Worm (Caenorhabditis elegans): Measurements from ENCODE around the gene Y49E10.18.

Y49E10.18 gene

DNA sequence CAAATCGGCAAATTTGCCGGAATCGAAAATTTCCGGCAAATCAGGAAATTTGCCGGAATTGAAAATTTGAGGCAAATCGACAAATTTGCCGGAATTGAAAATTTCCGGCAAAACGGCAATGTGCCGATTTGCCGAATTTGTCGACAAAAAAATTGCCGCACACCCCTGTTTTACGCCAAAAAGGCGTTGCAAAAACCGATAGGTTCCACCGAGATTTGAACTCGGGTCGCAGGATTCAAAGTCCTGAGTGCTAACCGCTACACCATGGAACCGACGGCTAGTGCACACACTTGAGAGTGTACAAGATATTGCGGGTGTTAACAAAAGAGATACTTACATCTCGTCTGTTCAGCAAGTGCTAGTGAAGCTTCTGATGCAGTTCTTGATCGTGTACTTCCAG is 46.2 kb downstream of the Y49E10.18 start (continued):
- TF ChIP-seq rpc-1 (optimal IDR thresholded peaks at IDR 0.05) (peak; percentile 67), rpc-1 (tag; optimal IDR thresholded peaks at IDR 0.05) (peak; percentile 79), Y53G8AR.9 (GFP tag; conservative IDR thresholded peaks at IDR 0.05) (no peak), cebp-1 (GFP tag; IDR thresholded peaks at IDR 0.05) (no peak), cebp-1 (tag; optimal IDR thresholded peaks at IDR 0.05) (peak; percentile 48), bed-2 (GFP tag; IDR thresholded peaks at IDR 0.05) (no peak), ama-1 (optimal IDR thresholded peaks at IDR 0.05) (no peak), ama-1 (GFP tag; optimal IDR thresholded peaks at IDR 0.05) (no peak), ztf-25 (GFP tag; IDR thresholded peaks at IDR 0.05) (no peak), rec-8 (tag; optimal IDR thresholded peaks at IDR 0.05) (peak in 1 of 2 experiments; percentile 27), cebp-2 (GFP tag; IDR thresholded peaks at IDR 0.05) (no peak), F22D6.2 (tag; optimal IDR thresholded peaks at IDR 0.05) (no peak), ekl-4 (GFP tag; IDR thresholded peaks at IDR 0.05) (no peak), pha-4 (tag; optimal IDR thresholded peaks at IDR 0.05) (no peak), mes-4 (tag; optimal IDR thresholded peaks at IDR 0.05) (peak; percentile 5), madf-10 (tag; optimal IDR thresholded peaks at IDR 0.05) (no peak), B0336.3 (GFP tag; IDR thresholded peaks at IDR 0.05) (no peak), nhr-90 (tag; optimal IDR thresholded peaks at IDR 0.05) (peak; percentile 49), F23B12.7 (tag; optimal IDR thresholded peaks at IDR 0.05; ENCODE audit: insufficient read depth) (no peak), sdz-38 (tag; optimal IDR thresholded peaks at IDR 0.05) (no peak), nhr-80 (tag; optimal IDR thresholded peaks at IDR 0.05) (no peak), ZK185.1 (tag; optimal IDR thresholded peaks at IDR 0.05; ENCODE audit: poor library complexity, severe bottlenecking) (no peak), egl-44 (GFP tag; IDR thresholded peaks at IDR 0.05) (no peak), lin-26 (GFP tag; IDR thresholded peaks at IDR 0.05) (peak; percentile 87), F55B11.4 (tag; optimal IDR thresholded peaks at IDR 0.05; ENCODE audit: borderline replicate concordance, insufficient read depth) (no peak), F39B2.1 (GFP tag; IDR thresholded peaks at IDR 0.05) (no peak), ztf-28 (GFP tag; IDR thresholded peaks at IDR 0.05) (no peak), T26A5.8 (tag; optimal IDR thresholded peaks at IDR 0.05) (no peak), let-526 (GFP tag; IDR thresholded peaks at IDR 0.05) (no peak), dpl-1 (GFP tag; optimal IDR thresholded peaks at IDR 0.05) (no peak), Y95B8A.8 (GFP tag; IDR thresholded peaks at IDR 0.05) (no peak), F37B4.10 (GFP tag; IDR thresholded peaks at IDR 0.05) (no peak), dpff-1 (tag; optimal IDR thresholded peaks at IDR 0.05) (no peak), rcor-1 (GFP tag; IDR thresholded peaks at IDR 0.05) (no peak), B0019.2 (GFP tag; conservative IDR thresholded peaks at IDR 0.05) (no peak), nfya-2 (GFP tag; IDR thresholded peaks at IDR 0.05) (no peak), bed-1 (GFP tag; IDR thresholded peaks at IDR 0.05) (no peak), hrde-1 (tag; optimal IDR thresholded peaks at IDR 0.05; ENCODE audit: borderline replicate concordance) (no peak), zfh-2 (GFP tag; conservative IDR thresholded peaks at IDR 0.05) (no peak), dox-1 (GFP tag; IDR thresholded peaks at IDR 0.05) (peak; percentile 54), tlf-1 (GFP tag; optimal IDR thresholded peaks at IDR 0.05) (no peak), F57C9.4 (tag; optimal IDR thresholded peaks at IDR 0.05) (no peak), Y67H2A.10 (GFP tag; conservative IDR thresholded peaks at IDR 0.05) (no peak), unc-130 (GFP tag; optimal IDR thresholded peaks at IDR 0.05) (no peak), aptf-2 (GFP tag; conservative IDR thresholded peaks at IDR 0.05) (no peak), nfya-1 (tag; optimal IDR thresholded peaks at IDR 0.05; ENCODE audit: borderline replicate concordance, insufficient read depth) (no peak), egrh-3 (GFP tag; IDR thresholded peaks at IDR 0.05) (no peak)
